Worm (Caenorhabditis elegans) whole organism, young adult: Measurements from ENCODE around the gene C17H11.1.

Experiments
- F37B4.10 ChIP-seq: fragments of 200-800 bp; sonication (Bioruptor generic); IDR thresholded peaks from 2 replicates; pipeline ENCODE4 v1.3.6; 2022; ENCODE audit warnings: missing genetic modification characterization, missing compliant biosample characterization
- F52B5.7 ChIP-seq: sonication (generic microtip); optimal IDR thresholded peaks from 2 replicates; lab custom pipeline; 2016; ENCODE audit warnings: mild to moderate bottlenecking, missing genetic modification characterization, missing compliant biosample characterization
- F57C9.4 ChIP-seq: sonication (generic microtip); optimal IDR thresholded peaks from 2 replicates; lab custom pipeline; 2017; ENCODE audit warnings: mild to moderate bottlenecking, missing genetic modification characterization, missing compliant biosample characterization
- K11D2.4 ChIP-seq: fragments of 200-800 bp; sonication (Bioruptor generic); IDR thresholded peaks from 2 replicates; pipeline ENCODE4 v1.3.6; 2022; ENCODE audit warnings: missing genetic modification reagents, missing genetic modification characterization, missing compliant biosample characterization
- K12H6.12 ChIP-seq: fragments of 200-800 bp; sonication (Bioruptor generic); optimal IDR thresholded peaks from 2 replicates; lab custom pipeline; 2018; ENCODE audit warnings: mild to moderate bottlenecking, missing genetic modification characterization, missing compliant biosample characterization
- ZK185.1 ChIP-seq: sonication (generic microtip); optimal IDR thresholded peaks from 2 replicates; lab custom pipeline; 2016; ENCODE audit warnings: mild to moderate bottlenecking, missing genetic modification characterization, missing compliant biosample characterization; ENCODE audit not compliant: poor library complexity, severe bottlenecking
- aptf-3 ChIP-seq: fragments of 200-800 bp; sonication (Bioruptor generic); IDR thresholded peaks from 2 replicates; pipeline ENCODE4 v1.3.6; 2022; ENCODE audit warnings: missing genetic modification characterization, missing compliant biosample characterization
- atf-7 ChIP-seq: sonication (generic microtip); optimal IDR thresholded peaks from 2 replicates; lab custom pipeline; 2017; ENCODE audit warnings: mild to moderate bottlenecking, missing genetic modification characterization, missing compliant biosample characterization
- attf-3 ChIP-seq: fragments of 200-800 bp; sonication (Bioruptor generic); conservative IDR thresholded peaks from 2 replicates; pipeline ENCODE4 v1.3.6; 2022; ENCODE audit warnings: missing genetic modification reagents, missing genetic modification characterization, missing compliant biosample characterization
- bed-1 ChIP-seq: fragments of 200-800 bp; sonication (Bioruptor generic); IDR thresholded peaks from 2 replicates; pipeline ENCODE4 v1.3.6; 2022; ENCODE audit warnings: missing genetic modification reagents, missing genetic modification characterization, missing compliant biosample characterization
- ceh-27 ChIP-seq: fragments of 200-800 bp; sonication (Bioruptor generic); optimal IDR thresholded peaks from 2 replicates; lab custom pipeline; 2018; ENCODE audit warnings: mild to moderate bottlenecking, missing genetic modification characterization, moderate library complexity, missing compliant biosample characterization
- ceh-79 ChIP-seq: sonication (generic microtip); optimal IDR thresholded peaks from 2 replicates; lab custom pipeline; 2017; ENCODE audit warnings: mild to moderate bottlenecking, missing genetic modification characterization, missing compliant biosample characterization
- chd-7 ChIP-seq: sonication (generic microtip); optimal IDR thresholded peaks from 2 replicates; lab custom pipeline; 2016; ENCODE audit warnings: mild to moderate bottlenecking, missing genetic modification characterization, moderate library complexity, missing compliant biosample characterization
- die-1 ChIP-seq: sonication (generic microtip); optimal IDR thresholded peaks from 2 replicates; lab custom pipeline; 2016; ENCODE audit warnings: missing genotype, mild to moderate bottlenecking, missing genetic modification characterization, missing compliant biosample characterization
- dox-1 ChIP-seq: fragments of 200-800 bp; sonication (Bioruptor generic); IDR thresholded peaks from 2 replicates; pipeline ENCODE4 v1.3.6; 2022; ENCODE audit warnings: missing genetic modification reagents, missing genetic modification characterization, missing compliant biosample characterization
- egl-44 ChIP-seq: fragments of 200-800 bp; sonication (Bioruptor generic); IDR thresholded peaks from 2 replicates; pipeline ENCODE4 v1.3.6; 2022; ENCODE audit warnings: missing genetic modification reagents, missing genetic modification characterization, missing compliant biosample characterization
- egrh-3 ChIP-seq: fragments of 200-800 bp; sonication (Bioruptor generic); IDR thresholded peaks from 2 replicates; pipeline ENCODE4 v1.3.6; 2022; ENCODE audit warnings: missing genetic modification reagents, missing genetic modification characterization, missing compliant biosample characterization
- fkh-3 ChIP-seq: sonication (generic microtip); optimal IDR thresholded peaks from 2 replicates; lab custom pipeline; 2016; ENCODE audit warnings: mild to moderate bottlenecking, missing genetic modification characterization, missing compliant biosample characterization
- gei-17 ChIP-seq: fragments of 200-800 bp; sonication (Bioruptor generic); optimal IDR thresholded peaks from 2 replicates; lab custom pipeline; 2018; ENCODE audit warnings: mild to moderate bottlenecking, missing genetic modification characterization, missing compliant biosample characterization
- hlh-12 ChIP-seq: sonication (generic microtip); optimal IDR thresholded peaks from 2 replicates; lab custom pipeline; 2016; ENCODE audit warnings: missing genetic modification characterization, missing compliant biosample characterization
- hlh-26 ChIP-seq: fragments of 200-800 bp; sonication (Bioruptor generic); conservative IDR thresholded peaks from 2 replicates; pipeline ENCODE4 v1.3.6; 2022; ENCODE audit warnings: missing genetic modification reagents, missing genetic modification characterization, missing compliant biosample characterization
- hmg-1.2 ChIP-seq: fragments of 200-800 bp; sonication (Bioruptor generic); IDR thresholded peaks from 2 replicates; pipeline ENCODE4 v1.3.6; 2022; ENCODE audit warnings: missing genetic modification reagents, missing genetic modification characterization, missing compliant biosample characterization
- lin-40 ChIP-seq: sonication (generic microtip); optimal IDR thresholded peaks from 2 replicates; lab custom pipeline; 2016; ENCODE audit warnings: missing genetic modification characterization, mild to moderate bottlenecking, missing compliant biosample characterization, missing genotype, missing genetic modification reagents
- lir-1 ChIP-seq: fragments of 200-800 bp; sonication (Bioruptor generic); conservative IDR thresholded peaks from 2 replicates; pipeline ENCODE4 v1.3.6; 2022; ENCODE audit warnings: missing genetic modification reagents, missing genetic modification characterization, missing compliant biosample characterization
- madf-3 ChIP-seq: fragments of 200-800 bp; sonication (Bioruptor generic); IDR thresholded peaks from 2 replicates; pipeline ENCODE4 v1.3.6; 2022; ENCODE audit warnings: missing genetic modification reagents, missing genetic modification characterization, missing compliant biosample characterization
- mcd-1 ChIP-seq: fragments of 200-800 bp; sonication (Bioruptor generic); IDR thresholded peaks from 2 replicates; pipeline ENCODE4 v1.3.6; 2022; ENCODE audit warnings: missing genetic modification reagents, missing genetic modification characterization, missing compliant biosample characterization
- nfyb-1 ChIP-seq: fragments of 200-800 bp; sonication (Bioruptor generic); IDR thresholded peaks from 2 replicates; pipeline ENCODE4 v1.3.6; 2022; ENCODE audit warnings: missing genetic modification reagents, missing genetic modification characterization, missing compliant biosample characterization
- nhr-90 ChIP-seq: sonication (generic microtip); optimal IDR thresholded peaks from 2 replicates; lab custom pipeline; 2016; ENCODE audit warnings: missing genotype, mild to moderate bottlenecking, missing genetic modification characterization, missing compliant biosample characterization
- pbrm-1 ChIP-seq: fragments of 200-800 bp; sonication (Bioruptor generic); IDR thresholded peaks from 2 replicates; pipeline ENCODE4 v1.3.6; 2022; ENCODE audit warnings: missing genetic modification reagents, missing genetic modification characterization, missing compliant biosample characterization
- rcor-1 ChIP-seq: fragments of 200-800 bp; sonication (Bioruptor generic); IDR thresholded peaks from 2 replicates; pipeline ENCODE4 v1.3.6; 2022; ENCODE audit warnings: missing genetic modification reagents, missing genetic modification characterization, missing compliant biosample characterization
- somi-1 ChIP-seq: fragments of 200-800 bp; sonication (Bioruptor generic); optimal IDR thresholded peaks from 2 replicates; lab custom pipeline; 2018; ENCODE audit warnings: mild to moderate bottlenecking, missing genetic modification characterization, missing compliant biosample characterization
- sptf-2 ChIP-seq: fragments of 200-800 bp; sonication (Bioruptor generic); optimal IDR thresholded peaks from 2 replicates; lab custom pipeline; 2018; ENCODE audit warnings: mild to moderate bottlenecking, missing genetic modification characterization, missing compliant biosample characterization
- tbp1 ChIP-seq: fragments of 200-800 bp; sonication (Bioruptor generic); optimal IDR thresholded peaks from 2 replicates; lab custom pipeline; 2018; ENCODE audit warnings: mild to moderate bottlenecking, missing genetic modification characterization, missing compliant biosample characterization
- zfh-2 ChIP-seq: fragments of 200-800 bp; sonication (Bioruptor generic); conservative IDR thresholded peaks from 2 replicates; pipeline ENCODE4 v1.3.6; 2022; ENCODE audit warnings: missing genetic modification reagents, missing genetic modification characterization, missing compliant biosample characterization
- ztf-26 ChIP-seq: sonication (generic microtip); optimal IDR thresholded peaks from 2 replicates; lab custom pipeline; 2017; ENCODE audit warnings: missing genetic modification characterization, missing compliant biosample characterization
- ztf-28 ChIP-seq: fragments of 200-800 bp; sonication (Bioruptor generic); IDR thresholded peaks from 2 replicates; pipeline ENCODE4 v1.3.6; 2022; ENCODE audit warnings: missing genetic modification reagents, missing genetic modification characterization, missing compliant biosample characterization
- ztf-6 ChIP-seq: fragments of 200-800 bp; sonication (Bioruptor generic); IDR thresholded peaks from 2 replicates; pipeline ENCODE4 v1.3.6; 2022; ENCODE audit warnings: missing genetic modification reagents, missing genetic modification characterization, missing compliant biosample characterization

C17H11.1 gene

DNA sequence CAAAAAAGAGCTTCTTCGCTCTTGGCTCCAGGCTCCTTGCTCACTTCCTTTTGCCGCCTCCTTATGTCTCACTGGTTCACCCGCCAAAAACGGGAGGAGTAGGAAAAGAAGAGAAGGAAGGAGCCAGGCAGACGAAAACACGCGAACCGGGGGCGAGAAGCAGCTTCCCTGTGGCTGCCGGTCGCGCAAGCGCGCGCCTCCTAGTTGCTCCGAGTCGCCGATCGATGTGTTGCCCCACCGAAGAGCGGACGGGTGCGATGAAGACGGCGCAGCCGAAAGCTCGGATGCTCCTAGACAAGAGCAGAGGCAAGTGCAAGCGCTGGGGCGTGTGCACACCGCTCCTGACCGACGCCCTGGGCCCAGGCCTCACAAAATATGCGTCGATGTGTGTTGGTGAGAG, 10.2 kb upstream of the C17H11.1 start:
- TF ChIP-seq gei-17 (GFP tag; lab: Kevin White, UChicago) (peak; percentile 35), bed-1 (GFP tag; lab: Robert Waterston, UW) (no peak), die-1 (tag; lab: Kevin White, UChicago) (peak; percentile 9), F57C9.4 (tag; lab: Kevin White, UChicago) (no peak), rcor-1 (GFP tag; lab: Robert Waterston, UW) (peak; percentile 83), atf-7 (tag; lab: Kevin White, UChicago) (peak; percentile 3), egrh-3 (GFP tag; lab: Robert Waterston, UW) (peak; percentile 95), nhr-90 (tag; lab: Kevin White, UChicago) (no peak), ztf-28 (no peak), tbp1 (GFP tag; lab: Kevin White, UChicago) (peak; percentile 21), fkh-3 (tag; lab: Kevin White, UChicago) (peak; percentile 3), chd-7 (tag; lab: Kevin White, UChicago) (peak; percentile 70), F52B5.7 (tag; lab: Kevin White, UChicago) (peak; percentile 6), pbrm-1 (GFP tag; lab: Robert Waterston, UW) (0 out of 2 replicates have a peak, but pooled peaks have one; percentile 39), hlh-26 (0 out of 2 replicates have a peak, but pooled peaks have one; percentile 37), attf-3 (peak; percentile 45; the same call in 1 of the 2 replicates), lir-1 (peak; percentile 56), ZK185.1 (tag; lab: Kevin White, UChicago) (no peak), zfh-2 (GFP tag; lab: Robert Waterston, UW) (peak; percentile 99), ztf-6 (0 out of 2 replicates have a peak, but pooled peaks have one; percentile 9), egl-44 (0 out of 2 replicates have a peak, but pooled peaks have one; percentile 14), F37B4.10 (GFP tag; lab: Robert Waterston, UW) (0 out of 2 replicates have a peak, but pooled peaks have one; percentile 87), somi-1 (GFP tag; lab: Kevin White, UChicago) (peak; percentile 51), ceh-27 (GFP tag; lab: Kevin White, UChicago) (peak; percentile 49), dox-1 (GFP tag; lab: Robert Waterston, UW) (peak; percentile 32; the same call in 1 of the 2 replicates), madf-3 (no peak), ztf-26 (tag; lab: Kevin White, UChicago) (peak; percentile 45), mcd-1 (peak; percentile 60), nfyb-1 (no peak), lin-40 (tag; lab: Kevin White, UChicago) (peak; percentile 48), K11D2.4 (GFP tag; lab: Robert Waterston, UW) (0 out of 2 replicates have a peak, but pooled peaks have one; percentile 51), K12H6.12 (tag; lab: Kevin White, UChicago) (peak; percentile 85), ceh-79 (tag; lab: Kevin White, UChicago) (peak; percentile 11), aptf-3 (GFP tag; lab: Robert Waterston, UW) (0 out of 2 replicates have a peak, but pooled peaks have one; percentile 66), sptf-2 (GFP tag; lab: Kevin White, UChicago) (peak; percentile 40)

DNA sequence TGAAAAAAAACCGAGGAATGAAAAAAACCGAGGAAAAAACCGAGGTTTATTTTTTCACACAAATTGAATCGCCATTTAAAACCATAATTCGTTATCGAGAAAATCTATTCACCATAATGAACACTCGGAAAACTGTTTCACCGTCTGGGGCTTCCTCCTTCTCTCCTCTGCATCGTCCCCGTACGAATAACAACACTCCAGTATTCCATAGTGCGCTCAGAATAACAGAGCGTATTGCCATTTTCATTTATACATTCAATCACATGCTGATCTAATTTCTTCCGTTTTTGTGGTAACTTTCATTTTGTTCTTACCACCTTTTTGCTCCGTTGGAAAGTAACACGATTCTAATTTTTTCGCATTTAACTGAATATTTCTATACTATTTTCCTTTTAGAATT, 4.2 kb upstream of the C17H11.1 start, which contains the start of gene C17H11.2:
Gene C17H11.2, plus strand, starts transcription at position 397 of the 400 bp plus-strand sequence.
- TF ChIP-seq hmg-1.2, result peak; percentile 23; the same call in 1 of the 2 replicates
- TF ChIP-seq attf-3, result peak; percentile 69
- TF ChIP-seq hlh-12 (tag; lab: Kevin White, UChicago), result no peak
